Fruit fly (Drosophila melanogaster) whole organism, embryonic: ENCODE results near the gene CG6901.

Source experiments
- Ada2b ChIP-seq: fragments of 200-800 bp; sonication (Bioruptor generic); IDR thresholded peaks from 2 replicates; pipeline ENCODE4 v1.3.6; 2022; ENCODE audit warnings: missing biosample characterization, missing genetic modification characterization
- Atf3 ChIP-seq: fragments of 200-800 bp; sonication (Bioruptor generic); optimal IDR thresholded peaks from 3 replicates; lab custom pipeline; 2016; ENCODE audit warnings: missing biosample characterization, missing genetic modification characterization
- Bteb2 ChIP-seq: fragments of 200-800 bp; sonication (Bioruptor generic); optimal IDR thresholded peaks from 2 replicates; lab custom pipeline; 2016; ENCODE audit warnings: missing biosample characterization, missing genetic modification characterization
- CG10147 ChIP-seq: fragments of 200-800 bp; sonication (Bioruptor generic); optimal IDR thresholded peaks from 2 replicates; lab custom pipeline; 2019; ENCODE audit warnings: missing biosample characterization, mild to moderate bottlenecking, missing genetic modification characterization, moderate library complexity
- CG10543 ChIP-seq: fragments of 200-800 bp; sonication (Bioruptor generic); optimal IDR thresholded peaks from 3 replicates; lab custom pipeline; 2017; ENCODE audit warnings: missing biosample characterization, mild to moderate bottlenecking, missing genetic modification characterization, moderate library complexity
- CG10959 ChIP-seq: fragments of 200-800 bp; sonication (Bioruptor generic); IDR thresholded peaks from 2 replicates; pipeline ENCODE4 v1.3.6; 2022; ENCODE audit warnings: missing biosample characterization, missing genetic modification characterization
- CG12391 ChIP-seq: fragments of 200-800 bp; sonication (Bioruptor generic); optimal IDR thresholded peaks from 3 replicates; lab custom pipeline; 2018; ENCODE audit warnings: missing biosample characterization, mild to moderate bottlenecking, missing genetic modification characterization, moderate library complexity
- CG12659 ChIP-seq: fragments of 200-800 bp; sonication (Bioruptor generic); optimal IDR thresholded peaks from 3 replicates; lab custom pipeline; 2017; ENCODE audit warnings: mild to moderate bottlenecking, missing biosample characterization, missing genetic modification reagents, missing genetic modification characterization
- CG13123 ChIP-seq: fragments of 200-800 bp; sonication (Bioruptor generic); optimal IDR thresholded peaks from 2 replicates; lab custom pipeline; 2016; ENCODE audit warnings: missing biosample characterization, missing genetic modification characterization
- CG17186 ChIP-seq: fragments of 200-800 bp; sonication (Bioruptor generic); optimal IDR thresholded peaks from 3 replicates; lab custom pipeline; 2017; ENCODE audit warnings: missing biosample characterization, missing genetic modification reagents, missing genetic modification characterization
- CG18011 ChIP-seq: fragments of 200-800 bp; sonication (Bioruptor generic); optimal IDR thresholded peaks from 2 replicates; lab custom pipeline; 2017; ENCODE audit warnings: missing biosample characterization, missing genetic modification characterization, mild to moderate bottlenecking, moderate library complexity, missing genotype
- CG1832 ChIP-seq: fragments of 200-800 bp; sonication (Bioruptor generic); optimal IDR thresholded peaks from 2 replicates; lab custom pipeline; 2017; ENCODE audit warnings: missing biosample characterization, mild to moderate bottlenecking, missing genetic modification characterization, inconsistent platforms
- CG18619 ChIP-seq: fragments of 200-800 bp; sonication (Bioruptor generic); optimal IDR thresholded peaks from 3 replicates; lab custom pipeline; 2017; ENCODE audit warnings: missing biosample characterization, mild to moderate bottlenecking, missing genetic modification characterization
- CG2712 ChIP-seq: fragments of 200-800 bp; optimal IDR thresholded peaks from 3 replicates; lab custom pipeline; 2019; ENCODE audit warnings: missing biosample characterization, mild to moderate bottlenecking, missing genetic modification characterization, moderate library complexity
- CG32532 ChIP-seq: fragments of 200-800 bp; sonication (Bioruptor generic); IDR thresholded peaks from 2 replicates; pipeline ENCODE4 v1.3.6; 2022; ENCODE audit warnings: missing biosample characterization, missing genetic modification characterization
- CG34422 ChIP-seq: fragments of 200-800 bp; sonication (Bioruptor generic); IDR thresholded peaks from 3 replicates; pipeline ENCODE4 v1.3.6; 2022; ENCODE audit warnings: missing biosample characterization, missing genetic modification characterization
- CG5245 ChIP-seq: fragments of 200-800 bp; sonication (Bioruptor generic); optimal IDR thresholded peaks from 3 replicates; lab custom pipeline; 2016; ENCODE audit warnings: missing biosample characterization, missing genetic modification characterization
- CG6654 ChIP-seq: fragments of 200-800 bp; sonication (Bioruptor generic); optimal IDR thresholded peaks from 2 replicates; lab custom pipeline; 2017; ENCODE audit warnings: missing biosample characterization, mild to moderate bottlenecking, missing genetic modification characterization
- CG7271 ChIP-seq: fragments of 200-800 bp; sonication (Bioruptor generic); optimal IDR thresholded peaks from 2 replicates; lab custom pipeline; 2018; ENCODE audit warnings: missing biosample characterization, mild to moderate bottlenecking, missing genetic modification characterization, moderate library complexity
- CG7963 ChIP-seq: fragments of 200-800 bp; sonication (Bioruptor generic); IDR thresholded peaks from 3 replicates; pipeline ENCODE4 v1.3.6; 2022; ENCODE audit warnings: missing biosample characterization, missing genetic modification characterization; ENCODE audit not compliant: partially characterized antibody
- CG8290 ChIP-seq, 3 experiments: fragments of 200-800 bp; sonication (Bioruptor generic); optimal IDR thresholded peaks; 2 replicates each; lab custom pipeline; 2016 to 2019; ENCODE audit warnings: missing biosample characterization in 3 of 3, missing genetic modification characterization in 3 of 3, mild to moderate bottlenecking in 2 of 3, moderate library complexity in 1 of 3
- CG8359 ChIP-seq: fragments of 200-800 bp; sonication (Bioruptor generic); optimal IDR thresholded peaks from 2 replicates; lab custom pipeline; 2017; ENCODE audit warnings: missing biosample characterization, mild to moderate bottlenecking, missing genetic modification characterization, borderline replicate concordance
- CG9215 ChIP-seq: fragments of 200-800 bp; sonication (Bioruptor generic); IDR thresholded peaks from 2 replicates; pipeline ENCODE4 v1.3.6; 2022; ENCODE audit warnings: missing biosample characterization, missing genetic modification characterization
- D ChIP-seq, 2 experiments: fragments of 200-800 bp in 1 of 2; fragments of >200 bp in 1 of 2; sonication (Bioruptor generic) in 1 of 2; optimal IDR thresholded peaks; 2 replicates in 1 of 2; 3 replicates in 1 of 2; lab custom pipeline; 2017; ENCODE audit warnings: mild to moderate bottlenecking in 1 of 2, missing biosample characterization in 1 of 2, missing genetic modification characterization in 1 of 2, missing genetic modification reagents in 1 of 2
- Doc2 ChIP-seq: fragments of 200-800 bp; sonication (Bioruptor generic); IDR thresholded peaks from 2 replicates; pipeline ENCODE4 v1.3.6; 2022; ENCODE audit warnings: missing biosample characterization, missing genetic modification characterization
- HmgD ChIP-seq: fragments of 200-800 bp; sonication (Bioruptor generic); optimal IDR thresholded peaks from 3 replicates; lab custom pipeline; 2016; ENCODE audit warnings: missing biosample characterization, missing genetic modification characterization
- Hr51 ChIP-seq, 2 experiments: fragments of 200-800 bp; sonication (Bioruptor generic); optimal IDR thresholded peaks; 2 replicates in 1 of 2; 3 replicates in 1 of 2; lab custom pipeline; 2016 to 2018; ENCODE audit warnings: missing biosample characterization in 2 of 2, missing genetic modification characterization in 2 of 2, mild to moderate bottlenecking in 1 of 2, moderate library complexity in 1 of 2
- Lhr ChIP-seq: fragments of 200-800 bp; sonication (Bioruptor generic); optimal IDR thresholded peaks from 3 replicates; lab custom pipeline; 2017; ENCODE audit warnings: mild to moderate bottlenecking, missing biosample characterization, missing genetic modification reagents, missing genetic modification characterization
- MBD-R2 ChIP-seq: fragments of 200-800 bp; sonication (Bioruptor generic); IDR thresholded peaks from 2 replicates; pipeline ENCODE4 v1.3.6; 2022; ENCODE audit warnings: missing biosample characterization, missing genetic modification characterization
- NC2α ChIP-seq: fragments of 200-800 bp; sonication (Bioruptor generic); optimal IDR thresholded peaks from 2 replicates; lab custom pipeline; 2016; ENCODE audit warnings: missing biosample characterization, missing genetic modification characterization
- Ravus ChIP-seq: fragments of 200-800 bp; sonication (Bioruptor generic); IDR thresholded peaks from 2 replicates; pipeline ENCODE4 v1.3.6; 2022; ENCODE audit warnings: missing biosample characterization, missing genetic modification characterization
- Sox102F ChIP-seq: fragments of 200-800 bp; sonication (Bioruptor generic); optimal IDR thresholded peaks from 2 replicates; lab custom pipeline; 2018; ENCODE audit warnings: missing biosample characterization, mild to moderate bottlenecking, missing genetic modification characterization, moderate library complexity
- ase ChIP-seq: fragments of 200-800 bp; sonication (Bioruptor generic); IDR thresholded peaks from 3 replicates; pipeline ENCODE4 v1.3.6; 2022; ENCODE audit warnings: missing biosample characterization, missing genetic modification characterization
- ash1 ChIP-seq: fragments of 200-800 bp; sonication (Bioruptor generic); optimal IDR thresholded peaks from 2 replicates; lab custom pipeline; 2018; ENCODE audit warnings: missing biosample characterization, mild to moderate bottlenecking, missing genetic modification characterization
- bbx ChIP-seq: fragments of 200-800 bp; sonication (Bioruptor generic); IDR thresholded peaks from 2 replicates; pipeline ENCODE4 v1.3.6; 2022; ENCODE audit warnings: missing biosample characterization, missing genetic modification characterization; ENCODE audit not compliant: partially characterized antibody
- croc ChIP-seq: fragments of 200-800 bp; sonication (Bioruptor generic); conservative IDR thresholded peaks from 3 replicates; pipeline ENCODE4 v1.3.6; 2022; ENCODE audit warnings: missing biosample characterization, missing genetic modification characterization
- crp ChIP-seq, 2 experiments: fragments of 200-800 bp; sonication (Bioruptor generic); optimal IDR thresholded peaks; 2 replicates in 1 of 2; 3 replicates in 1 of 2; lab custom pipeline; 2017; ENCODE audit warnings: missing biosample characterization in 2 of 2, missing genetic modification characterization in 2 of 2, mild to moderate bottlenecking in 1 of 2, moderate library complexity in 1 of 2
- dimm ChIP-seq: fragments of 200-800 bp; sonication (Bioruptor generic); IDR thresholded peaks from 2 replicates; pipeline ENCODE4 v1.3.6; 2022; ENCODE audit warnings: missing biosample characterization, missing genetic modification characterization
- dm ChIP-seq: fragments of 200-800 bp; sonication (Bioruptor generic); optimal IDR thresholded peaks from 3 replicates; lab custom pipeline; 2016; ENCODE audit warnings: missing biosample characterization, missing genetic modification characterization
- fd3F ChIP-seq: fragments of 200-800 bp; sonication (Bioruptor generic); optimal IDR thresholded peaks from 2 replicates; lab custom pipeline; 2018; ENCODE audit warnings: missing biosample characterization, mild to moderate bottlenecking, missing genetic modification characterization, moderate library complexity
- fd64A ChIP-seq: fragments of 200-800 bp; sonication (Bioruptor generic); optimal IDR thresholded peaks from 3 replicates; lab custom pipeline; 2018; ENCODE audit warnings: missing biosample characterization, mild to moderate bottlenecking, missing genetic modification characterization
- insv ChIP-seq, 2 experiments: fragments of 200-800 bp; sonication (Bioruptor generic); optimal IDR thresholded peaks; 3 replicates each; lab custom pipeline; 2016 to 2018; ENCODE audit warnings: missing biosample characterization in 2 of 2, missing genetic modification characterization in 2 of 2
- klu ChIP-seq: fragments of 200-800 bp; sonication (Bioruptor generic); IDR thresholded peaks from 2 replicates; pipeline ENCODE4 v1.3.6; 2022; ENCODE audit warnings: missing biosample characterization, missing genetic modification characterization
- lmd ChIP-seq: fragments of 200-800 bp; sonication (Bioruptor generic); IDR thresholded peaks from 2 replicates; pipeline ENCODE4 v1.3.6; 2022; ENCODE audit warnings: missing biosample characterization, missing genetic modification characterization
- pb ChIP-seq: fragments of 200-800 bp; sonication (Bioruptor generic); optimal IDR thresholded peaks from 3 replicates; lab custom pipeline; 2016; ENCODE audit warnings: missing biosample characterization, missing genetic modification characterization
- phol ChIP-seq: fragments of 200-800 bp; sonication (Bioruptor generic); optimal IDR thresholded peaks from 3 replicates; lab custom pipeline; 2018; ENCODE audit warnings: missing biosample characterization, mild to moderate bottlenecking, missing genetic modification characterization, moderate library complexity
- stwl ChIP-seq: fragments of 200-800 bp; sonication (Bioruptor generic); optimal IDR thresholded peaks from 3 replicates; lab custom pipeline; 2018; ENCODE audit warnings: missing biosample characterization, mild to moderate bottlenecking, missing genetic modification characterization, moderate library complexity
- sug ChIP-seq: fragments of 200-800 bp; optimal IDR thresholded peaks from 2 replicates; lab custom pipeline; 2019; ENCODE audit warnings: missing biosample characterization, mild to moderate bottlenecking, missing genetic modification characterization, moderate library complexity

The CG6901 gene

dm6 chr3R:16341817-16342374 is 18.7 kb downstream of the CG6901 start, which contains the start of the genes SF2 and pad (continued):
- peak; percentile 84 for TF ChIP-seq CG9215 (GFP tag; lab: Robert Waterston, UW)
- peak; percentile 89 for TF ChIP-seq CG10543 (GFP tag; lab: Kevin White, UChicago)
- TF ChIP-seq stwl (tag; lab: Kevin White, UChicago): peak; percentile 62
- TF ChIP-seq Ada2b (GFP tag; lab: Robert Waterston, UW): peak; percentile 57
- TF ChIP-seq ase (GFP tag; lab: Robert Waterston, UW): peak; percentile 59; the same call in 1 of the 3 replicates
- peak; percentile 87 for TF ChIP-seq CG10147 (GFP tag; lab: Kevin White, UChicago)
- no peak for TF ChIP-seq fd64A (GFP tag; lab: Kevin White, UChicago)
- TF ChIP-seq phol: peak; percentile 98
- peak; percentile 60 for TF ChIP-seq CG13123
- peak; percentile 74 for TF ChIP-seq MBD-R2 (GFP tag; lab: Robert Waterston, UW)
- no peak for TF ChIP-seq D (optimal IDR thresholded peaks at IDR 0.05; lab: Kevin White, UChicago)
- peak; percentile 39 for TF ChIP-seq D (GFP tag; optimal IDR thresholded peaks at IDR 0.05; lab: Kevin White, UChicago)
- peak; percentile 69 to 78 for TF ChIP-seq Hr51 (GFP tag; optimal IDR thresholded peaks at IDR 0.05; lab: Kevin White, UChicago)
- peak; percentile 63 for TF ChIP-seq croc
- TF ChIP-seq insv (GFP tag; optimal IDR thresholded peaks at IDR 0.05; lab: Kevin White, UChicago): peak in 1 of 2 experiments; percentile 65
- TF ChIP-seq fd3F (GFP tag; lab: Kevin White, UChicago): peak; percentile 65
- TF ChIP-seq Ravus: peak; percentile 29
- TF ChIP-seq Doc2: no peak
- peak; percentile 53; the same call in 2 of the 3 replicates for TF ChIP-seq CG34422 (GFP tag; lab: Robert Waterston, UW)
- TF ChIP-seq CG18011: peak; percentile 63
- peak; percentile 71 for TF ChIP-seq lmd
- peak; percentile 52 for TF ChIP-seq Lhr (GFP tag; lab: Kevin White, UChicago)
- peak; percentile 88 for TF ChIP-seq sug
- TF ChIP-seq CG5245 (GFP tag; lab: Kevin White, UChicago): peak; percentile 7
- TF ChIP-seq CG6654 (GFP tag; lab: Kevin White, UChicago): no peak
- peak; percentile 60 for TF ChIP-seq klu (GFP tag; lab: Robert Waterston, UW)
- TF ChIP-seq crp (GFP tag; optimal IDR thresholded peaks at IDR 0.05; lab: Kevin White, UChicago): peak in 1 of 2 experiments; percentile 51
- peak; percentile 65 for TF ChIP-seq CG18619 (GFP tag; lab: Kevin White, UChicago)
- peak; percentile 83 for TF ChIP-seq CG8290 (GFP tag; optimal IDR thresholded peaks at IDR 0.05; lab: Kevin White, UChicago)
- peak in 1 of 2 experiments; percentile 34 for TF ChIP-seq CG8290 (tag; optimal IDR thresholded peaks at IDR 0.05; lab: Kevin White, UChicago)
- TF ChIP-seq CG1832: no peak
- no peak for TF ChIP-seq dimm (GFP tag; lab: Robert Waterston, UW)
- no peak for TF ChIP-seq pb (GFP tag; lab: Kevin White, UChicago)
- peak; percentile 29 for TF ChIP-seq CG7271 (tag; lab: Kevin White, UChicago)
- TF ChIP-seq CG10959 (GFP tag; lab: Robert Waterston, UW): peak; percentile 48; the same call in 1 of the 2 replicates
- no peak for TF ChIP-seq HmgD (GFP tag; lab: Kevin White, UChicago)
- peak; percentile 73 for TF ChIP-seq CG32532 (GFP tag; lab: Robert Waterston, UW)
- TF ChIP-seq dm (GFP tag; lab: Kevin White, UChicago): peak; percentile 82
- TF ChIP-seq Atf3 (GFP tag; lab: Kevin White, UChicago): peak; percentile 79
- peak; percentile 51 for TF ChIP-seq NC2α (GFP tag; lab: Kevin White, UChicago)
- no peak for TF ChIP-seq Sox102F (GFP tag; lab: Kevin White, UChicago)
- TF ChIP-seq CG2712: peak; percentile 86
- peak; percentile 83 for TF ChIP-seq Bteb2 (GFP tag; lab: Kevin White, UChicago)
- peak; percentile 79 for TF ChIP-seq bbx
- peak; percentile 85 for TF ChIP-seq CG17186 (GFP tag; lab: Kevin White, UChicago)
- TF ChIP-seq CG12659: peak; percentile 95
- peak; percentile 89 for TF ChIP-seq CG12391 (tag; lab: Kevin White, UChicago)
- TF ChIP-seq CG8359 (GFP tag; lab: Kevin White, UChicago): no peak
- no peak for TF ChIP-seq ash1 (GFP tag; lab: Kevin White, UChicago)
- peak; percentile 76 for TF ChIP-seq CG7963 (GFP tag; lab: Robert Waterston, UW)
